Fruit fly (Drosophila melanogaster): ENCODE results near the gene CG11317.

Gene CG11317

DNA sequence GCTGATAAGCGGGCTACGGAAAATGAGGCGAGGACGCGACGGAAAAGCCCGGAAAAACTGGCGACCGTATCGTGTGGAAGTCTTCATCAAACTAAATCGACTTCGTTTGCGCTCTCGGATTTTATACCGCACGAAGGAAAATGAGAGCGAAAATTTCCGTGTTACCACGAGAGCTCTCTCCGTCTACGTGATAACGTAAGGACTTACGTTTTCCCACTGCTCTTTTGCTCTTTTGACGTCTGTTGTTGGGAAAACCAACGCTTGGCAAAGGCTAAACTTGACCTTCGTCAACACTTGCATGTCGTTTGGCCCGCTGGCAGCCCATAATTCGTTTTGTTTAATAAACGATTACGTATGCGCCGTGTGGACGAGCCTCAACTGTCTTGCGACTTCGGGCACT lies at the start of gene CG11317:
TSS of gene CG11317 (minus strand) at position 101 of the 400 bp plus-strand sequence.
- TF ChIP-seq jim (GFP tag; optimal IDR thresholded peaks at IDR 0.05) (no peak), brk (GFP tag; optimal IDR thresholded peaks at IDR 0.05) (no peak), sage (GFP tag; optimal IDR thresholded peaks at IDR 0.05) (no peak), CG9705 (GFP tag; optimal IDR thresholded peaks at IDR 0.05) (no peak), dl (GFP tag; optimal IDR thresholded peaks at IDR 0.05; ENCODE audit: insufficient read depth in 1 of 2, partially characterized antibody in 2 of 2) (no peak), N (GFP tag; optimal IDR thresholded peaks at IDR 0.05) (no peak), OdsH (GFP tag; optimal IDR thresholded peaks at IDR 0.05) (no peak), CrebA (GFP tag; optimal IDR thresholded peaks at IDR 0.05; ENCODE audit: borderline replicate concordance) (no peak), usp (GFP tag; optimal IDR thresholded peaks at IDR 0.05) (no peak), HLH106 (tag; optimal IDR thresholded peaks at IDR 0.05) (no peak), sv (GFP tag; optimal IDR thresholded peaks at IDR 0.05) (no peak)

DNA sequence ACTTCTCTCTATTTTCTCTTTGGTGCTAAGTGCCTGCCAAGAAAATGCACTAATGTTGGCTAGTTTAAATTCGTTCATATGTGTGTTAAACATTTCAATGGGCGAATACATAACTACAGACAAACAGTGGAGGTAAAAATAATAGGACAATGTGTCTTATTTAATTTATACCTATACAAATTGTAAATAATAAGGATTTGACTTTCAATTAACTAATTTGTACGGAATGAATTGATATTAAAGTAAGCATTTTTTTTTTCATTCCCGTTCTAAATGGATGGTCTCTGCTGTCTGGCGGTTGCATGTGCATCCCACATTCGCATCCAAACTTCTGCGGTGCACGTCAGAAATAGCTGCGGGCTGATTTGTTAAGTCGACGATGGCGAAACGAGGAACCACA lies 49.8 kb upstream of the CG11317 start:
- no peak for TF ChIP-seq Myc (optimal IDR thresholded peaks at IDR 0.05)
- TF ChIP-seq br (GFP tag; optimal IDR thresholded peaks at IDR 0.05) = no peak
- no peak for TF ChIP-seq Jra (GFP tag; optimal IDR thresholded peaks at IDR 0.05)
- no peak for TF ChIP-seq GATAd (GFP tag; optimal IDR thresholded peaks at IDR 0.05)
- no peak for TF ChIP-seq usp (GFP tag; optimal IDR thresholded peaks at IDR 0.05)
- TF ChIP-seq CrebA (GFP tag; optimal IDR thresholded peaks at IDR 0.05; ENCODE audit: borderline replicate concordance) = no peak
- TF ChIP-seq psq (GFP tag; optimal IDR thresholded peaks at IDR 0.05) = no peak
- TF ChIP-seq lola (GFP tag; optimal IDR thresholded peaks at IDR 0.05) = no peak

DNA sequence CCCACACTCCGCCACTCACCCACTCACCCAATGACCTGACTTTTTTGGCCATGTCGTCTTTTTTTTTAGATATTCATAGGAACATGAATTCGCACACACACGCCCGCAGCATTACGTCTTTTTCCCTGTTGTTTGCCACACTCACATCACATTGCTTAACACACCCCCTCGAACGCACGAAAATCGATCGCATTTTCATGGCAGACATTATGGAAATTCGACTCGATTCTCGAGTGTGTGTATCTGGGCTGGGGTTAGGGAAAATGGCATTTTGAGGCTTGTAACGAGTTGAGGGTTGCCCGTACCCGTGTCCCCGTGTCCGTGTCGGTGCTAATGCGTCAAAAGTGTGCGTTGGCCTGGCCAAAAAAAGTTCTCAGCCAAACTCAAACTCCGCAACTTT lies 44.6 kb upstream of the CG11317 start:
- TF ChIP-seq foxo (GFP tag; optimal IDR thresholded peaks at IDR 0.05) (no peak), tai (GFP tag; optimal IDR thresholded peaks at IDR 0.05) (no peak), Rel (GFP tag; optimal IDR thresholded peaks at IDR 0.05) (no peak), Rel (tag; optimal IDR thresholded peaks at IDR 0.05) (no peak), Myc (optimal IDR thresholded peaks at IDR 0.05) (no peak), Dif (GFP tag; optimal IDR thresholded peaks at IDR 0.05; ENCODE audit: partially characterized antibody) (no peak), Vsx2 (GFP tag; optimal IDR thresholded peaks at IDR 0.05; ENCODE audit: partially characterized antibody) (no peak), brk (GFP tag; optimal IDR thresholded peaks at IDR 0.05) (no peak), rgr (GFP tag; optimal IDR thresholded peaks at IDR 0.05) (no peak), dmrt93B (GFP tag; optimal IDR thresholded peaks at IDR 0.05) (no peak), br (GFP tag; optimal IDR thresholded peaks at IDR 0.05) (no peak)

DNA sequence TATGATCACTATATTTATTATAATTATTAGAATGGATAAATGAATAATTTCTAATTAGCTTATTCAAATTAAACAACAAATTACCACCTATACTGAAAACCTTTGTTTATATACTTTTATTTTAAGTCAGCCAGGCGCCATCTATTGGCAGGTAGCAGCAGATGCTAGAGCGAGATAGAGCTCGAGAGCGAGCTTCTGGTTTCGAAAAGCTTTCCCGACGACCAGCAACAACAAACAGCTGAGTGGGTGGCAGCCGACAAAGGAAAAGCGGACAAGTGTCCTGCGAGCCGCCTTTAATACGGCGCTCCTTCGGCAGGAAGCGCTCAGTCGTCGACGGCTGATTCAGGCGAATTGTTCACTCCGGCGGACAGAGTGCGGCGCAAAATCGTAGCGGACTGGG lies 36.9 kb upstream of the CG11317 start, which contains the start of gene Gycbeta100B:
TSS of gene Gycbeta100B (plus strand) at position 337 of the 400 bp plus-strand sequence.
- no peak for TF ChIP-seq fru (GFP tag; optimal IDR thresholded peaks at IDR 0.05)
- no peak for TF ChIP-seq rgr (GFP tag; optimal IDR thresholded peaks at IDR 0.05)
- TF ChIP-seq Abd-B (GFP tag; optimal IDR thresholded peaks at IDR 0.05) = no peak
- no peak for TF ChIP-seq CG32264 (GFP tag; optimal IDR thresholded peaks at IDR 0.05)
- no peak for TF ChIP-seq psq (GFP tag; optimal IDR thresholded peaks at IDR 0.05)
- TF ChIP-seq Mio (GFP tag; optimal IDR thresholded peaks at IDR 0.05) = no peak
- no peak for TF ChIP-seq CrebA (GFP tag; optimal IDR thresholded peaks at IDR 0.05; ENCODE audit: borderline replicate concordance)
- no peak for TF ChIP-seq ey (GFP tag; optimal IDR thresholded peaks at IDR 0.05)
- no peak for TF ChIP-seq Sp1 (GFP tag; optimal IDR thresholded peaks at IDR 0.05)
- no peak for TF ChIP-seq GATAd (GFP tag; optimal IDR thresholded peaks at IDR 0.05)
- no peak for TF ChIP-seq dmrt93B (GFP tag; optimal IDR thresholded peaks at IDR 0.05)
- TF ChIP-seq HLH106 (tag; optimal IDR thresholded peaks at IDR 0.05) = no peak
- TF ChIP-seq dl (GFP tag; optimal IDR thresholded peaks at IDR 0.05; ENCODE audit: insufficient read depth in 1 of 2, partially characterized antibody in 2 of 2) = no peak
- no peak for TF ChIP-seq Rel (GFP tag; optimal IDR thresholded peaks at IDR 0.05)
- no peak for TF ChIP-seq Rel (tag; optimal IDR thresholded peaks at IDR 0.05)
- no peak for TF ChIP-seq OdsH (GFP tag; optimal IDR thresholded peaks at IDR 0.05)

dm6 chr3R:31130566-31130965 lies 33.4 kb upstream of the CG11317 start, which contains the start of gene Ktch:
Ktch (minus strand) TSS chr3R:31130666.
- TF ChIP-seq Hr83 (GFP tag; optimal IDR thresholded peaks at IDR 0.05; ENCODE audit: poor library complexity, severe bottlenecking) (no peak), fru (GFP tag; optimal IDR thresholded peaks at IDR 0.05) (no peak), Myc (optimal IDR thresholded peaks at IDR 0.05) (no peak), sv (GFP tag; optimal IDR thresholded peaks at IDR 0.05) (no peak), Dif (GFP tag; optimal IDR thresholded peaks at IDR 0.05; ENCODE audit: partially characterized antibody) (no peak), CG9705 (GFP tag; optimal IDR thresholded peaks at IDR 0.05) (no peak), HLH106 (tag; optimal IDR thresholded peaks at IDR 0.05) (no peak), tai (GFP tag; optimal IDR thresholded peaks at IDR 0.05) (no peak), Jra (GFP tag; optimal IDR thresholded peaks at IDR 0.05) (no peak), Rel (GFP tag; optimal IDR thresholded peaks at IDR 0.05) (no peak), Rel (tag; optimal IDR thresholded peaks at IDR 0.05) (no peak), psq (GFP tag; optimal IDR thresholded peaks at IDR 0.05) (no peak)

Data from whole organism, wandering third instar larva.